Fruit fly (Drosophila melanogaster): Measurements from ENCODE around the gene sc.

Gene sc

dm6 chrX:409370-409769, 13.5 kb downstream of the sc start:
- TF ChIP-seq CG7101 (tag; optimal IDR thresholded peaks at IDR 0.05) (no peak), ovo (GFP tag; optimal IDR thresholded peaks at IDR 0.05) (no peak), toe (GFP tag; optimal IDR thresholded peaks at IDR 0.05) (no peak), CG11617 (GFP tag; optimal IDR thresholded peaks at IDR 0.05) (no peak), CG7045 (GFP tag; optimal IDR thresholded peaks at IDR 0.05) (no peak), CG12768 (GFP tag; optimal IDR thresholded peaks at IDR 0.05) (no peak), CG1620 (GFP tag; optimal IDR thresholded peaks at IDR 0.05) (no peak), bab1 (GFP tag; optimal IDR thresholded peaks at IDR 0.05) (no peak), cnc (optimal IDR thresholded peaks at IDR 0.05) (no peak), cic (GFP tag; optimal IDR thresholded peaks at IDR 0.05) (no peak), CG5204 (GFP tag; optimal IDR thresholded peaks at IDR 0.05) (no peak), CG33017 (tag; optimal IDR thresholded peaks at IDR 0.05) (no peak)

dm6 chrX:414352-414751, 18.5 kb downstream of the sc start:
- no peak for TF ChIP-seq CG14711 (tag; optimal IDR thresholded peaks at IDR 0.05)
- no peak for TF ChIP-seq tj (GFP tag; optimal IDR thresholded peaks at IDR 0.05)
- no peak for TF ChIP-seq cic (GFP tag; optimal IDR thresholded peaks at IDR 0.05)
- no peak for TF ChIP-seq pad (GFP tag; optimal IDR thresholded peaks at IDR 0.05)
- TF ChIP-seq bab1 (GFP tag; optimal IDR thresholded peaks at IDR 0.05), result no peak
- TF ChIP-seq Crg-1 (GFP tag; optimal IDR thresholded peaks at IDR 0.05), result no peak
- no peak for TF ChIP-seq CG33017 (tag; optimal IDR thresholded peaks at IDR 0.05)
- no peak for TF ChIP-seq Clk (GFP tag; optimal IDR thresholded peaks at IDR 0.05)
- TF ChIP-seq CG12768 (GFP tag; optimal IDR thresholded peaks at IDR 0.05), result no peak
- no peak for TF ChIP-seq cnc (optimal IDR thresholded peaks at IDR 0.05)
- TF ChIP-seq ovo (GFP tag; optimal IDR thresholded peaks at IDR 0.05), result no peak
- no peak for TF ChIP-seq CG1620 (GFP tag; optimal IDR thresholded peaks at IDR 0.05)
- TF ChIP-seq Hr96 (GFP tag; optimal IDR thresholded peaks at IDR 0.05), result no peak
- no peak for TF ChIP-seq kay (GFP tag; ENCODE audit: borderline replicate concordance)
- TF ChIP-seq CG7101 (tag; optimal IDR thresholded peaks at IDR 0.05), result no peak
- TF ChIP-seq CG11617 (GFP tag; optimal IDR thresholded peaks at IDR 0.05), result no peak
- no peak for TF ChIP-seq Mnt (GFP tag; optimal IDR thresholded peaks at IDR 0.05)
- TF ChIP-seq CG7045 (GFP tag; optimal IDR thresholded peaks at IDR 0.05), result no peak
- no peak for TF ChIP-seq toe (GFP tag; optimal IDR thresholded peaks at IDR 0.05)

dm6 chrX:423374-423773, 27.5 kb downstream of the sc start:
- TF ChIP-seq pad (GFP tag; optimal IDR thresholded peaks at IDR 0.05) (no peak), CG7045 (GFP tag; optimal IDR thresholded peaks at IDR 0.05) (no peak), CG1620 (GFP tag; optimal IDR thresholded peaks at IDR 0.05) (no peak), CG12768 (GFP tag; optimal IDR thresholded peaks at IDR 0.05) (no peak), cnc (optimal IDR thresholded peaks at IDR 0.05) (no peak), CG5204 (GFP tag; optimal IDR thresholded peaks at IDR 0.05) (no peak), cic (GFP tag; optimal IDR thresholded peaks at IDR 0.05) (no peak)

- TF ChIP-seq CG14711 (tag; optimal IDR thresholded peaks at IDR 0.05) (no peak), Mnt (GFP tag; optimal IDR thresholded peaks at IDR 0.05) (no peak), CG1620 (GFP tag; optimal IDR thresholded peaks at IDR 0.05) (no peak), CG33017 (tag; optimal IDR thresholded peaks at IDR 0.05) (no peak)
Observed at dm6 chrX:425524-425923, 29.7 kb downstream of the sc start.

dm6 chrX:428192-428591, 32.3 kb downstream of the sc start:
- TF ChIP-seq ovo (GFP tag; optimal IDR thresholded peaks at IDR 0.05) (no peak), cic (GFP tag; optimal IDR thresholded peaks at IDR 0.05) (no peak), cnc (optimal IDR thresholded peaks at IDR 0.05) (no peak), Clk (GFP tag; optimal IDR thresholded peaks at IDR 0.05) (no peak), kay (GFP tag; ENCODE audit: borderline replicate concordance) (no peak)

dm6 chrX:437404-437803, 41.5 kb downstream of the sc start, which contains the start of gene Pgcl:
Gene Pgcl, minus strand, starts transcription at chrX:437448.
- TF ChIP-seq Mnt (GFP tag; optimal IDR thresholded peaks at IDR 0.05) (no peak), CG14711 (tag; optimal IDR thresholded peaks at IDR 0.05) (no peak), pad (GFP tag; optimal IDR thresholded peaks at IDR 0.05) (no peak), CG12768 (GFP tag; optimal IDR thresholded peaks at IDR 0.05) (no peak), tj (GFP tag; optimal IDR thresholded peaks at IDR 0.05) (no peak), CG33017 (tag; optimal IDR thresholded peaks at IDR 0.05) (no peak), toe (GFP tag; optimal IDR thresholded peaks at IDR 0.05) (no peak)

- TF ChIP-seq CG1620 (GFP tag; optimal IDR thresholded peaks at IDR 0.05) (no peak), bab1 (GFP tag; optimal IDR thresholded peaks at IDR 0.05) (no peak), CG12768 (GFP tag; optimal IDR thresholded peaks at IDR 0.05) (no peak), CG5204 (GFP tag; optimal IDR thresholded peaks at IDR 0.05) (no peak), Crg-1 (GFP tag; optimal IDR thresholded peaks at IDR 0.05) (no peak), Clk (GFP tag; optimal IDR thresholded peaks at IDR 0.05) (no peak), pad (GFP tag; optimal IDR thresholded peaks at IDR 0.05) (no peak), CG7045 (GFP tag; optimal IDR thresholded peaks at IDR 0.05) (no peak), ovo (GFP tag; optimal IDR thresholded peaks at IDR 0.05) (no peak), toe (GFP tag; optimal IDR thresholded peaks at IDR 0.05) (no peak), cic (GFP tag; optimal IDR thresholded peaks at IDR 0.05) (no peak), tj (GFP tag; optimal IDR thresholded peaks at IDR 0.05) (no peak), Hr96 (GFP tag; optimal IDR thresholded peaks at IDR 0.05) (no peak)
Observed at dm6 chrX:441295-441694, 45.4 kb downstream of the sc start.
